Worm (Caenorhabditis elegans) whole organism, L3 larva: ENCODE results near the gene dpy-22.

Experiments used
- R02D3.7 ChIP-seq: fragments of 150-350 bp; optimal IDR thresholded peaks from 2 replicates; lab custom pipeline; 2014; ENCODE audit warnings: missing biosample characterization, missing genetic modification characterization
- aly-2 ChIP-seq: fragments of 150-350 bp; optimal IDR thresholded peaks from 2 replicates; lab custom pipeline; 2014; ENCODE audit warnings: missing biosample characterization, missing genetic modification characterization
- ceh-28 ChIP-seq: fragments of 150-350 bp; optimal IDR thresholded peaks from 2 replicates; lab custom pipeline; 2014; ENCODE audit warnings: missing biosample characterization, missing genetic modification reagents, missing genetic modification characterization
- ceh-82 ChIP-seq: fragments of 150-350 bp; optimal IDR thresholded peaks from 2 replicates; lab custom pipeline; 2014; ENCODE audit warnings: missing biosample characterization, missing genetic modification characterization
- egl-5 ChIP-seq: fragments of 150-350 bp; optimal IDR thresholded peaks from 2 replicates; lab custom pipeline; 2017; ENCODE audit warnings: missing biosample characterization, missing genetic modification reagents, missing genetic modification characterization, inconsistent platforms
- elt-1 ChIP-seq: fragments of 150-350 bp; optimal IDR thresholded peaks from 2 replicates; lab custom pipeline; 2014; ENCODE audit warnings: missing biosample characterization, missing genetic modification characterization
- elt-2 ChIP-seq: sonication (generic microtip); optimal IDR thresholded peaks from 2 replicates; lab custom pipeline; 2016; ENCODE audit warnings: missing genetic modification reagents, mild to moderate bottlenecking, missing genetic modification characterization, missing compliant biosample characterization
- elt-3 ChIP-seq, 3 experiments: fragments of 150-350 bp in 1 of 3; sonication (generic microtip) in 2 of 3; optimal IDR thresholded peaks; 2 replicates in 2 of 3; 4 replicates in 1 of 3; lab custom pipeline; 2014 to 2017; ENCODE audit warnings: missing biosample characterization in 3 of 3, missing genetic modification characterization in 3 of 3
- eor-1 ChIP-seq, 2 experiments: fragments of 150-350 bp; optimal IDR thresholded peaks; 2 replicates each; lab custom pipeline; 2014 to 2018; ENCODE audit warnings: missing biosample characterization in 2 of 2, missing genetic modification characterization in 2 of 2
- fkh-2 ChIP-seq: fragments of 150-350 bp; optimal IDR thresholded peaks from 2 replicates; lab custom pipeline; 2014; ENCODE audit warnings: missing biosample characterization, missing genetic modification reagents, missing genetic modification characterization
- hmg-11 ChIP-seq: sonication (generic microtip); optimal IDR thresholded peaks from 2 replicates; lab custom pipeline; 2016; ENCODE audit warnings: missing genetic modification characterization, missing compliant biosample characterization
- jun-1 ChIP-seq: fragments of 150-350 bp; optimal IDR thresholded peaks from 2 replicates; lab custom pipeline; 2014; ENCODE audit warnings: missing biosample characterization, missing genetic modification reagents, missing genetic modification characterization
- lin-15B ChIP-seq: fragments of 150-350 bp; optimal IDR thresholded peaks from 2 replicates; lab custom pipeline; 2014; ENCODE audit warnings: missing biosample characterization, missing genetic modification characterization
- lin-39 ChIP-seq: fragments of 150-350 bp; optimal IDR thresholded peaks from 2 replicates; lab custom pipeline; 2018; ENCODE audit warnings: missing biosample characterization, missing genetic modification reagents, missing genetic modification characterization
- lsy-12 ChIP-seq: sonication (generic microtip); optimal IDR thresholded peaks from 2 replicates; lab custom pipeline; 2016; ENCODE audit warnings: mild to moderate bottlenecking, missing genetic modification characterization, missing compliant biosample characterization
- mdl-1 ChIP-seq: fragments of 150-350 bp; optimal IDR thresholded peaks from 2 replicates; lab custom pipeline; 2014; ENCODE audit warnings: missing biosample characterization, missing genetic modification characterization
- mml-1 ChIP-seq: fragments of 150-350 bp; sonication (generic microtip); optimal IDR thresholded peaks from 3 replicates; lab custom pipeline; 2014; ENCODE audit warnings: missing biosample characterization, missing genetic modification characterization
- nfya-1 ChIP-seq: sonication (generic microtip); optimal IDR thresholded peaks from 2 replicates; lab custom pipeline; 2017; ENCODE audit warnings: missing genetic modification characterization, mild to moderate bottlenecking, missing compliant biosample characterization, antibody characterized with exemption, moderate library complexity; ENCODE audit not compliant: insufficient read depth
- nhr-11 ChIP-seq: fragments of 150-350 bp; optimal IDR thresholded peaks from 2 replicates; lab custom pipeline; 2014; ENCODE audit warnings: missing biosample characterization, missing genetic modification characterization
- nhr-12 ChIP-seq: fragments of 150-350 bp; optimal IDR thresholded peaks from 2 replicates; lab custom pipeline; 2014; ENCODE audit warnings: missing biosample characterization, missing genetic modification characterization
- nhr-23 ChIP-seq: fragments of 150-350 bp; optimal IDR thresholded peaks from 2 replicates; lab custom pipeline; 2014; ENCODE audit warnings: missing biosample characterization, missing genetic modification reagents, missing genetic modification characterization
- nhr-237 ChIP-seq: fragments of 150-350 bp; optimal IDR thresholded peaks from 2 replicates; lab custom pipeline; 2014; ENCODE audit warnings: missing biosample characterization, missing genetic modification characterization
- nhr-25 ChIP-seq: sonication (generic microtip); optimal IDR thresholded peaks from 2 replicates; lab custom pipeline; 2017; ENCODE audit warnings: missing biosample characterization, missing genetic modification characterization
- nhr-28 ChIP-seq: fragments of 150-350 bp; optimal IDR thresholded peaks from 2 replicates; lab custom pipeline; 2014; ENCODE audit warnings: missing biosample characterization, missing genetic modification characterization
- nhr-76 ChIP-seq: fragments of 150-350 bp; sonication (generic microtip); optimal IDR thresholded peaks from 5 replicates; lab custom pipeline; 2014; ENCODE audit warnings: missing biosample characterization, missing genetic modification characterization
- nhr-77 ChIP-seq: fragments of 150-350 bp; optimal IDR thresholded peaks from 2 replicates; lab custom pipeline; 2014; ENCODE audit warnings: missing biosample characterization, missing genetic modification characterization
- pha-4 ChIP-seq: fragments of 150-350 bp; optimal IDR thresholded peaks from 2 replicates; lab custom pipeline; 2014; ENCODE audit warnings: missing biosample characterization, missing genetic modification reagents, missing genetic modification characterization
- pqm-1 ChIP-seq: fragments of 150-350 bp; optimal IDR thresholded peaks from 2 replicates; lab custom pipeline; 2017; ENCODE audit warnings: missing biosample characterization, missing genetic modification characterization, inconsistent platforms
- sea-2 ChIP-seq: fragments of 150-350 bp; sonication (generic microtip); optimal IDR thresholded peaks from 4 replicates; lab custom pipeline; 2014; ENCODE audit warnings: missing biosample characterization, missing genetic modification reagents, missing genetic modification characterization
- snpc-4 ChIP-seq: fragments of 150-350 bp; optimal IDR thresholded peaks from 2 replicates; lab custom pipeline; 2014; ENCODE audit warnings: missing biosample characterization, missing genetic modification characterization
- tbx-2 ChIP-seq: sonication (generic microtip); optimal IDR thresholded peaks from 2 replicates; lab custom pipeline; 2016; ENCODE audit warnings: mild to moderate bottlenecking, missing genetic modification characterization, missing compliant biosample characterization
- unc-39 ChIP-seq: sonication (generic microtip); optimal IDR thresholded peaks from 4 replicates; lab custom pipeline; 2017; ENCODE audit warnings: missing biosample characterization, missing genetic modification characterization
- unc-62 ChIP-seq: fragments of 150-350 bp; sonication (generic microtip); optimal IDR thresholded peaks from 4 replicates; lab custom pipeline; 2014; ENCODE audit warnings: missing biosample characterization, missing genetic modification reagents, missing genetic modification characterization
- zag-1 ChIP-seq: fragments of 150-350 bp; optimal IDR thresholded peaks from 2 replicates; lab custom pipeline; 2014; ENCODE audit warnings: missing biosample characterization, missing genetic modification characterization
- ztf-11 ChIP-seq: fragments of 150-350 bp; optimal IDR thresholded peaks from 2 replicates; lab custom pipeline; 2014; ENCODE audit warnings: missing biosample characterization, missing genetic modification characterization

The dpy-22 gene

DNA sequence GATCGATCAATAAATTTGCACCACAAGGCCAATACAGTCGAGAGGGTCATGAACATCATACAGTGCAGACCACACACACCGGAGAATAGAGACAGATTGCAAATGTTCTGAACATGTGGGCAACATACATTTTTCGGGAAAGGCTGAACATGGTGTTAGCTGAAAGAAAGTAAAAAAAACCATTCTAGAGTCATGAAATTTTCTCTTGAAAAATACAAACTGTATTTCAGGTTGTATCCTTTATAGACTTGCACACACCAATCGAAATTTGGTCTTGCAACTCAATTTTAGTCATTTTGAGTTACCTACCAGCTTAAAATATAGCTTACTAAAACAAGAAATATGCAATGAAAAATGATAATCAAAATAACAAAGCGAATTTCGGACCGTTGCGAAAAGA, 26.0 kb downstream of the dpy-22 start:
- TF ChIP-seq nfya-1 (no peak), tbx-2 (tag; lab: Kevin White, UChicago) (no peak), aly-2 (tag; lab: Kevin White, UChicago) (no peak), nhr-11 (tag; lab: Kevin White, UChicago) (no peak), nhr-76 (no peak), lsy-12 (tag; lab: Kevin White, UChicago) (no peak), mdl-1 (no peak), pha-4 (tag; lab: Kevin White, UChicago) (no peak), ztf-11 (tag; lab: Kevin White, UChicago) (no peak), fkh-2 (no peak), lin-39 (no peak), snpc-4 (tag; lab: Kevin White, UChicago) (no peak), elt-2 (tag; lab: Kevin White, UChicago) (no peak), nhr-77 (tag; lab: Kevin White, UChicago) (no peak), unc-39 (tag; lab: Kevin White, UChicago) (no peak), hmg-11 (no peak), elt-1 (tag; lab: Kevin White, UChicago) (no peak), sea-2 (GFP tag; lab: Kevin White, UChicago) (no peak), nhr-28 (tag; lab: Kevin White, UChicago) (no peak)

DNA sequence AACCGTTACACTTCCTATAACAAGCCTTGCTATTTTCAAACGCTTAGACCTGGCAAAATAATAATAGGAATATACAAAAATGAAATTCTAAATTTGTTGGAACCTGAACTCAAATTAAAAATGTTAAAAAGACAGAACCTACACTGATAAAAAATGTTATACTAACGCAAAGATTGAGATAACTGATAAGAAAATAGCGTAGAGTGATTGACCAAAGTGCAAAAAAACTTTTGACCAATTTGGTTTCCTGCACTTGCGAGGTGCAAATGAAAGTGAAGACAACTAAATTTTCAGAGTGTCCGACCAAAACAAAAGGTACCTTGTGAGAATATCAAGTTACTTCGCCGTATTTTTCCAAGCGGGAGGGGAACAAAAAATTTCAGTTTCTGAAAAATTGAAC, 26.5 kb downstream of the dpy-22 start:
- TF ChIP-seq nhr-12 (tag; lab: Kevin White, UChicago) (no peak), lin-39 (no peak), ceh-82 (tag; lab: Kevin White, UChicago) (no peak), elt-2 (tag; lab: Kevin White, UChicago) (peak; percentile 62), egl-5 (tag; lab: Kevin White, UChicago) (no peak), sea-2 (GFP tag; lab: Kevin White, UChicago) (no peak), zag-1 (no peak)

DNA sequence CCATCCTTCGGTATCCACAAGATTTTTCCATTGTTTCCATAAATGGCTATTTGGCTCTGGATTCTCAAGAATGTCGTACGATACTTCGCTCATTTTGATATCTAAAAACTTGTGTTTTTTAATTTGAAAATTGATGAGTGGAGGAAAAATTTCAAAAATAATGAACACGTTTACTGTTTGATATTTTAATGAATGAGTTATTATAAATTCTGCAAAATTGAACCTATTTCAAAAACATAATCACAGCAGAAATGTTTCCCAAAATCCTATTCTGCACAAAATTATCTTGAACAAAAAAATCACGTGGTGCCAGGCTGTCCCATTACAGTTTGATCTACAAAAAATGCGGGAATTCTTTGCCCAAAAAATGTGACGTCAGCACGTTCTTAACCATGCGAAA, 27.9 kb downstream of the dpy-22 start, which contains the start of gene F36G3.2:
TSS of gene F36G3.2 (minus strand) at position 101 of the 400 bp plus-strand sequence.
- TF ChIP-seq nhr-23 (no peak), mdl-1 (no peak), pqm-1 (tag; lab: Kevin White, UChicago) (no peak), eor-1 (tag; optimal IDR thresholded peaks at IDR 0.05; lab: Kevin White, UChicago) (no peak), sea-2 (GFP tag; lab: Kevin White, UChicago) (no peak), ceh-28 (tag; lab: Kevin White, UChicago) (no peak), nhr-28 (tag; lab: Kevin White, UChicago) (no peak), fkh-2 (no peak), jun-1 (tag; lab: Kevin White, UChicago) (no peak), lin-15B (no peak)

DNA sequence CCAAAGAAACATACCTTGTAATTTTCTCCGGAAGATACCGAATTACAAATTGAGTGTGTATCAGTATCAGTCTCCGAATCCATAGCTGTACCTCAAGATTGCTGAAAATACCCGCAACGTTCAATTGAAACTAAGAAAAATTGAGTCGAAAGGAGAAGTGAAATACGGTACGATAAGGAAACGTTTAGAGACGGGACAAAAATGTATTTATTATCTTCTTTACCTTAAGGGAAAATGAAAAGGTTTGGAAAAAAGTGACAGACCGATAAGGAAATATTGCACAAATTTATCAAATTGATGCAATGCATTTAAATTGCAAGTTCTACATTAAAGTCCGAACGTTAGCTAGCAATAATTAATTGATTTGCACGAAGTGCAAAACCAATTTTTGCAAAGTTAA, 33.0 kb downstream of the dpy-22 start, which contains the start of gene F36G3.1:
TSS of gene F36G3.1 (minus strand) at position 101 of the 400 bp plus-strand sequence.
- TF ChIP-seq pqm-1 (tag; lab: Kevin White, UChicago) (no peak), mml-1 (tag; lab: Kevin White, UChicago) (no peak), lin-39 (no peak), egl-5 (tag; lab: Kevin White, UChicago) (no peak), R02D3.7 (tag; lab: Kevin White, UChicago) (no peak), eor-1 (tag; optimal IDR thresholded peaks at IDR 0.05; lab: Kevin White, UChicago) (no peak), ceh-28 (tag; lab: Kevin White, UChicago) (no peak), hmg-11 (no peak), jun-1 (tag; lab: Kevin White, UChicago) (no peak), nhr-237 (tag; lab: Kevin White, UChicago) (no peak), ceh-82 (tag; lab: Kevin White, UChicago) (no peak), nhr-25 (tag; lab: Kevin White, UChicago) (no peak), ztf-11 (tag; lab: Kevin White, UChicago) (no peak), unc-62 (no peak), elt-1 (tag; lab: Kevin White, UChicago) (no peak), elt-3 (tag; optimal IDR thresholded peaks at IDR 0.05; lab: Kevin White, UChicago) (no peak), unc-39 (tag; lab: Kevin White, UChicago) (no peak)
